Fruit fly (Drosophila melanogaster) whole organism: Measurements from ENCODE around the gene Tsp2A.

Experiments
- Dll ChIP-seq: fragments of >200 bp; optimal IDR thresholded peaks from 2 replicates; lab custom pipeline; 2017
- EcR ChIP-seq, 2 experiments: fragments of >200 bp; optimal IDR thresholded peaks; 2 replicates each; lab custom pipeline; 2017; ENCODE audit warnings: missing biosample characterization in 2 of 2, missing genetic modification characterization in 2 of 2, missing genetic modification reagents in 2 of 2
- pan ChIP-seq: fragments of >200 bp; optimal IDR thresholded peaks from 2 replicates; lab custom pipeline; 2017
- psq ChIP-seq: fragments of >200 bp; optimal IDR thresholded peaks from 2 replicates; lab custom pipeline; 2017
- usp ChIP-seq: fragments of >200 bp; optimal IDR thresholded peaks from 2 replicates; lab custom pipeline; 2017; ENCODE audit warnings: missing biosample characterization, missing genetic modification characterization, mixed read lengths

DNA sequence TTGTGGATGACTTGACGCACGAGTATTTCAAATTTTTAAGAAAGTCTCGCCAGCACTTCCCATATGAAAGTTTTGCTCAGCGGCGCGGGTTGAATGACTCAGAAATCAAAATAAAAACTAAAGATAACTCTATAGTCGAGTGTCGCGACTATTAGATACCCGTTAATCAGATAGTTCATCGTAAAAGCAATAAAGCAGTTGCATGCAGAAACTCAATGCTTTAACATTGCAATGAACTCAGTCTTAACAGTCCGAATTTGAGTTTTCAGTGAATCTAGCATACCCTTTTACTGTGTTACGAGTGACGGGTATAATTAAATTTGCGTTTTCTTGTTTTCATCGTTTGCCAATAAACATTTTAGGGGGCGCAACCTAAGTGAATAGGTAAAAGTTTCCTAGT, 35.1 kb upstream of the Tsp2A start:
- TF ChIP-seq pan, result no peak
- TF ChIP-seq psq (lab: Kevin White, UChicago), result no peak
- no peak for TF ChIP-seq EcR (GFP tag; optimal IDR thresholded peaks at IDR 0.05; lab: Kevin White, UChicago)
- TF ChIP-seq usp (GFP tag; lab: Kevin White, UChicago), result no peak
- no peak for TF ChIP-seq Dll
